Worm (Caenorhabditis elegans): ENCODE data around the gene lin-56.

DNA sequence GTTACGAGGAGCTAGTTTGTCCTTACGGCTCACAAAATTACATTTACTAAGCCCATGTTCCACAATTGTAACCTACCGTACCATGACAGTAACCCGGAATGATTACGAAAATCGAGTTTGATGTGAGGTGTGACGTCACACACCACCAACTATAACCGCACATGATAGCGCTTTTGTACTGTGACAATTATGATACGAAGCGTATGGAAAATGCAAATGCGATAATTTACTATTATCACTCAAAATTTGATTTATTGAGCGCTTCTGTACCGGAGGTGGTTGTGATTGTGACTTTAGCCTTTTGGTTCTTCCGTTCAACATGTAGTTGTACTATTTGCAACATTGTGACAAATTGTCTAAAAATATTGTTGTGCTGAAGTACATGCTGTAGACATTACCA lies 35.8 kb downstream of the lin-56 start:
- TF ChIP-seq unc-62 (GFP tag; optimal IDR thresholded peaks at IDR 0.05), result no peak
- TF ChIP-seq egl-27 (tag; optimal IDR thresholded peaks at IDR 0.05), result no peak

All from whole organism, L2 larva.